Worm (Caenorhabditis elegans): Measurements from ENCODE around the gene C46A5.4.

C46A5.4 gene

ce11 chrIV:7789521-7789949 is 32.4 kb upstream of the C46A5.4 start, which contains the start of gene imp-3:
imp-3 (minus strand) TSS chrIV:7789613.
- peak; percentile 25 for TF ChIP-seq lsy-2 (tag; optimal IDR thresholded peaks at IDR 0.05)
- peak; percentile 7 for TF ChIP-seq hlh-1 (tag; optimal IDR thresholded peaks at IDR 0.05)
- peak; percentile 17 for TF ChIP-seq sem-2 (GFP tag; optimal IDR thresholded peaks at IDR 0.05)
- TF ChIP-seq blmp-1 (tag; optimal IDR thresholded peaks at IDR 0.05) = no peak

DNA sequence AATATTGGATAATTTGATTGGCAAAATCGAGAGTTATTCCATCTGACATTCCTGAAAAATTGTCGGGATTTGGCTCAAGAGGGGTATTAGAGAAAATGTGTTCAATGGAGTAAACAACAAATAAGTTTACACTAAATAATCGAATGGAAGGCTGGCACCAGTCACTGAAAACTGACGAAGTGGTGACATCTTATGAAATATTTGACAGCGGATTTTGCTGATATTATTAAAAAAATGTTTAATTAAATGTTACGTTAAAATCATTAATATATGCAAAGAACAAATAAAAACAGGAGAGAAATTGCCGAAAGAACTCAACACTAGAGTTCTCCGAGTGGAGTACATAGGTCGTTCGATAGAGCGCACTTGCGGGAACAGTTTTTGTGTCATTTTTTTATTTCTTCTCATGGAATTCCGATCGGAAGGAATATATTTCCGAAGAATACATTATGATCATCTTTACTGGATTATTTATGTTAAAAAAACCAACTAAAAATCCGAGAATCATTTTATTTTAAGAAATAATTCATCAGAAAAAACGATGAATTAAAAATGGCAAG is 28.4 kb upstream of the C46A5.4 start, which contains the start of gene tag-322:
Gene tag-322 (minus strand): TSS at position 51 of the 560 bp plus-strand sequence.
- peak; percentile 41 for TF ChIP-seq lsy-2 (tag; optimal IDR thresholded peaks at IDR 0.05)
- no peak for TF ChIP-seq hlh-1 (tag; optimal IDR thresholded peaks at IDR 0.05)
- peak; percentile 17 for TF ChIP-seq mls-2 (tag; optimal IDR thresholded peaks at IDR 0.05)
- peak; percentile 64 for TF ChIP-seq mep-1 (tag; optimal IDR thresholded peaks at IDR 0.05)
- TF ChIP-seq ces-1 (GFP tag; optimal IDR thresholded peaks at IDR 0.05) = peak; percentile 15
- TF ChIP-seq mab-5 (tag; optimal IDR thresholded peaks at IDR 0.05) = no peak

ce11 chrIV:7783801-7784411 is 26.8 kb upstream of the C46A5.4 start, which contains the start of gene tag-321:
tag-321 (minus strand) TSS chrIV:7783851.
- TF ChIP-seq lin-32 (GFP tag; optimal IDR thresholded peaks at IDR 0.05) (no peak), drap-1 (GFP tag; optimal IDR thresholded peaks at IDR 0.05) (no peak), tbx-8 (GFP tag; optimal IDR thresholded peaks at IDR 0.05) (no peak), unc-62 (GFP tag; optimal IDR thresholded peaks at IDR 0.05) (no peak), nhr-76 (tag; optimal IDR thresholded peaks at IDR 0.05) (no peak)

- no peak for TF ChIP-seq ceh-43 (GFP tag; optimal IDR thresholded peaks at IDR 0.05)
- TF ChIP-seq unc-39 (tag; optimal IDR thresholded peaks at IDR 0.05) = no peak
- no peak for TF ChIP-seq lin-13 (tag; optimal IDR thresholded peaks at IDR 0.05)
- no peak for TF ChIP-seq tbx-8 (GFP tag; optimal IDR thresholded peaks at IDR 0.05)
These were observed 25.1 kb upstream of the C46A5.4 start, which contains the start of gene sec-10 for ce11 chrIV:7782292-7782691. sec-10 (minus strand) TSS chrIV:7782499.

DNA sequence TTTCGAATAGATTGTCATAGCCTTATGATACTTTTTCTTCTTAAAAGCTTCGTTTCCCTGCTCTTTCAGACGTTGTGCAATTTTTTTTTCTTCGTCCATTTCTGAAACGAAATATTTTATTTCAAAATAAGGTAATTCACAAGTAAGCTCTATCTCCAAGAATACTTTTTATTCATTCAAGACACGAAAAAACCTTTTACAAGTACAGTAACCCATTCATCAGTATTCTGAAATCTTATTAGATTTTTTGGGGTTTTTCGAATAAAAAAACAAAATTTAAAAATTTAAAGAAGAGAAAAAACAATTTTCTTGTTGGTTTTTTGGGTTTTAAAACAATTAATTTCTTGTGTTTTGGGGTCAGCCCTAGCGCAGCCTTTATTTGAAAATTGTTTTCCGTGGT is 21.7 kb upstream of the C46A5.4 start, which contains the start of gene rpap-3:
Gene rpap-3 (minus strand): TSS at position 101 of the 400 bp plus-strand sequence.
- TF ChIP-seq cnd-1 (tag; optimal IDR thresholded peaks at IDR 0.05) = no peak
- TF ChIP-seq elt-1 (tag; optimal IDR thresholded peaks at IDR 0.05; ENCODE audit: borderline replicate concordance, insufficient read depth) = no peak
- no peak for TF ChIP-seq nhr-12 (tag; optimal IDR thresholded peaks at IDR 0.05)
- TF ChIP-seq nhr-237 (tag; optimal IDR thresholded peaks at IDR 0.05) = no peak
- TF ChIP-seq tbx-8 (GFP tag; optimal IDR thresholded peaks at IDR 0.05) = no peak
- no peak for TF ChIP-seq ceh-43 (GFP tag; optimal IDR thresholded peaks at IDR 0.05)

DNA sequence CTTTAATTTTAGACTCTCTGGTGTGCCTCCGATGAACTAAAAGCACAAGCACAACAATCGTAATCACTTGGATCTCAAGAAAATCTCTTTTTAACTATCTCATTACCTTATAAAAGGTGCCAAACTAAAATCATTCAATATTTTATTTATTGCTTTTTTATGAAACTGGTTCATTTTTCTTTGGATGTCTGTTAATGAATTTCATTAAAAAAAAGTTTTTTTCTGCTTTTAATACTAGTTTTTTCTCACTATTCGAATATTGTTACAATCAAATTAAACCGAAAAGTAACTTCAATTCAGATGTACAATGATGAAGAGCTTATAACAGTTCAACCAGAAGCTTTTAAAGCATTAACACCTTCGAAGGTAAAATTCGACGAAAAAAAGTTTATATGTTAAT is 18.6 kb upstream of the C46A5.4 start, which contains the start of gene swd-2.1:
Gene swd-2.1 (plus strand): TSS at position 301 of the 400 bp plus-strand sequence.
- no peak for TF ChIP-seq blmp-1 (tag; optimal IDR thresholded peaks at IDR 0.05)
- no peak for TF ChIP-seq nhr-2 (tag; optimal IDR thresholded peaks at IDR 0.05)
- TF ChIP-seq nhr-28 (tag; optimal IDR thresholded peaks at IDR 0.05) = no peak

DNA sequence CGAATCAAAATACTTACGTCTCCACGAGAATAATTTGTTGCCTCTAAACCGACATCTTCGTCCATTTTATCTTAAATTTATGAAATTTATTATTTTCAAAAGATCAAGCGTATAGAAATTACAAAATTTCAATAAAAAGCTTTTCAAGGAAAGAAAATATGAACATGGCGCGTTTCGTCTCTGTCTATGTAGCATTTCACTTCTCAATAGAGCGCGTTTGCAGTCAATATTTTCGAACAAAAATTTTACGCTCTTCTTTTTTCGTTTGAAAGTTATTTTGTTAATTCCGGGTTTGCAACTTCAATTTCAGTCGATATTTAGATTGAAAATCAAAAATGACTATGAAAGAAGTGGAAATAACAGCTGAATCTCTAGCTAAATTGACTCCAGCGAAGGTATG is 17.1 kb upstream of the C46A5.4 start, which contains the start of the genes hcf-1 and swd-2.2:
Gene hcf-1 (minus strand): TSS at position 70 of the 400 bp plus-strand sequence.
Gene swd-2.2 (plus strand): TSS at position 206 of the 400 bp plus-strand sequence.
- TF ChIP-seq mep-1 (tag; optimal IDR thresholded peaks at IDR 0.05) = peak; percentile 40
- peak; percentile 21 for TF ChIP-seq pha-4 (tag; optimal IDR thresholded peaks at IDR 0.05)
- peak; percentile 26 for TF ChIP-seq nhr-237 (tag; optimal IDR thresholded peaks at IDR 0.05)
- no peak for TF ChIP-seq snpc-4 (tag; optimal IDR thresholded peaks at IDR 0.05)

DNA sequence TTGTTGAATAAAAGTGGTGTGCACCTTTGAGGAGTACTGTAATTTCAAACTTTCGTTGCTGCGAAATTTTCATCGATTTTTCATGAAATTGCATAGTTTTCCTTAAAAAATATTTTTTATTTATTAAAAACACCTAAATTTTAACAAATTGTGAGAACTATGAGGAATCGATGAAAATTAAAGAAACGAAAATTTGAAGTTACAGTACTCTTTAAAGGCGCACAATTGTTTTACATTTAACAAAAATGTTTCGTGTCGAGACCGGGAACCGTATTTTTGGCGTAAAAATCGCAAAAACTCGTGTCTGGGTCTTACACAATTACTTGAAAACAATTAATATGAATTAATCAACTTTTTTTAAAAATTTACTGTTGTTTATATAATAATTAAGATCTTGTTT is 13.0 kb upstream of the C46A5.4 start, which contains the start of gene rdl-1:
Gene rdl-1 (minus strand): TSS at position 101 of the 400 bp plus-strand sequence.
- TF ChIP-seq mls-2 (tag; optimal IDR thresholded peaks at IDR 0.05) (no peak), ceh-43 (GFP tag; optimal IDR thresholded peaks at IDR 0.05) (no peak), ceh-83 (GFP tag; optimal IDR thresholded peaks at IDR 0.05) (no peak), unc-62 (GFP tag; optimal IDR thresholded peaks at IDR 0.05) (no peak), elt-1 (tag; optimal IDR thresholded peaks at IDR 0.05; ENCODE audit: borderline replicate concordance, insufficient read depth) (no peak), ceh-39 (tag; optimal IDR thresholded peaks at IDR 0.05) (no peak), mep-1 (tag; optimal IDR thresholded peaks at IDR 0.05) (no peak), nhr-237 (tag; optimal IDR thresholded peaks at IDR 0.05) (no peak), elt-3 (tag; optimal IDR thresholded peaks at IDR 0.05) (no peak), nhr-12 (tag; optimal IDR thresholded peaks at IDR 0.05) (no peak), nhr-2 (tag; optimal IDR thresholded peaks at IDR 0.05) (no peak), ces-1 (GFP tag; optimal IDR thresholded peaks at IDR 0.05) (no peak), cnd-1 (tag; optimal IDR thresholded peaks at IDR 0.05) (no peak)

Measured in whole organism, mixed stage, embryonic.